Worm (Caenorhabditis elegans) whole organism, early embryonic: ENCODE measurements around the gene C02B10.3.
"Not testable (repeated sequence)": the region's sequence is repeated elsewhere in the genome, so short reads cannot be mapped to it uniquely, and the experiment has no call there.

ENCODE experiments used
- B0310.2 ChIP-seq: sonication (generic microtip); optimal IDR thresholded peaks from 2 replicates; lab custom pipeline; 2016; ENCODE audit warnings: mild to moderate bottlenecking, missing genetic modification characterization, missing compliant biosample characterization
- F13C5.2 ChIP-seq: sonication (generic microtip); optimal IDR thresholded peaks from 2 replicates; lab custom pipeline; 2017; ENCODE audit warnings: mild to moderate bottlenecking, missing genetic modification characterization, inconsistent platforms, missing compliant biosample characterization
- aly-1 ChIP-seq: sonication (generic microtip); optimal IDR thresholded peaks from 2 replicates; lab custom pipeline; 2016; ENCODE audit warnings: missing genetic modification characterization, missing compliant biosample characterization
- ama-1 ChIP-seq: fragments of 150-350 bp; optimal IDR thresholded peaks from 2 replicates; lab custom pipeline; 2014
- ceh-13 ChIP-seq: fragments of 200-800 bp; sonication (Bioruptor generic); optimal IDR thresholded peaks from 2 replicates; lab custom pipeline; 2018; ENCODE audit warnings: mild to moderate bottlenecking, missing genetic modification characterization, missing compliant biosample characterization
- ceh-36 ChIP-seq: sonication (generic microtip); optimal IDR thresholded peaks from 2 replicates; lab custom pipeline; 2016; ENCODE audit warnings: missing genetic modification characterization, inconsistent platforms, missing compliant biosample characterization
- ets-7 ChIP-seq: sonication (generic microtip); optimal IDR thresholded peaks from 2 replicates; lab custom pipeline; 2016; ENCODE audit warnings: missing genotype, missing genetic modification characterization, missing compliant biosample characterization
- flt-1 ChIP-seq: fragments of 200-800 bp; sonication (Bioruptor generic); IDR thresholded peaks from 2 replicates; pipeline ENCODE4 v1.3.6; 2022; ENCODE audit warnings: missing genetic modification characterization, missing compliant biosample characterization
- hmbx-1 ChIP-seq: sonication (generic microtip); optimal IDR thresholded peaks from 2 replicates; lab custom pipeline; 2016; ENCODE audit warnings: mild to moderate bottlenecking, missing genetic modification characterization, missing compliant biosample characterization
- hmg-4 ChIP-seq: fragments of 200-800 bp; sonication (Bioruptor generic); optimal IDR thresholded peaks from 2 replicates; lab custom pipeline; 2018; ENCODE audit warnings: mild to moderate bottlenecking, missing genetic modification characterization, missing compliant biosample characterization
- hnd-1 ChIP-seq: sonication (generic microtip); optimal IDR thresholded peaks from 2 replicates; lab custom pipeline; 2016; ENCODE audit warnings: missing genetic modification characterization, missing compliant biosample characterization
- pes-1 ChIP-seq: fragments of 200-800 bp; sonication (Bioruptor generic); IDR thresholded peaks from 2 replicates; pipeline ENCODE4 v1.3.6; 2022; ENCODE audit warnings: missing genetic modification reagents, missing genetic modification characterization, missing compliant biosample characterization
- scrt-1 ChIP-seq: fragments of 200-800 bp; sonication (Bioruptor generic); IDR thresholded peaks from 2 replicates; pipeline ENCODE4 v1.3.6; 2022; ENCODE audit warnings: missing genetic modification characterization, missing compliant biosample characterization
- sea-1 ChIP-seq: fragments of 200-800 bp; sonication (Bioruptor generic); conservative IDR thresholded peaks from 2 replicates; pipeline ENCODE4 v1.3.6; 2022; ENCODE audit warnings: missing genetic modification characterization, missing compliant biosample characterization
- tbx-11 ChIP-seq: fragments of 200-800 bp; sonication (Bioruptor generic); IDR thresholded peaks from 2 replicates; pipeline ENCODE4 v1.3.6; 2022; ENCODE audit warnings: missing genetic modification characterization, missing compliant biosample characterization
- tbx-37 ChIP-seq: fragments of 200-800 bp; sonication (Bioruptor generic); conservative IDR thresholded peaks from 2 replicates; pipeline ENCODE4 v1.3.6; 2022; ENCODE audit warnings: missing genetic modification reagents, missing genetic modification characterization, missing compliant biosample characterization
- tra-4 ChIP-seq: sonication (generic microtip); optimal IDR thresholded peaks from 2 replicates; lab custom pipeline; 2017; ENCODE audit warnings: missing genetic modification characterization, missing compliant biosample characterization

C02B10.3 gene

ce11 chrIV:5068541-5068940 is 34.5 kb downstream of the C02B10.3 start, which contains the start of the genes R13H9.6 and rmd-6:
TSS of gene R13H9.6 (minus strand) at chrIV:5068641.
TSS of gene rmd-6 (plus strand) at chrIV:5068845.
- not testable (repeated sequence) for TF ChIP-seq scrt-1 (GFP tag; lab: Robert Waterston, UW); hmbx-1; aly-1 (tag; lab: Kevin White, UChicago)

ce11 chrIV:5066887-5067286 is 36.2 kb downstream of the C02B10.3 start, which contains the start of gene ttbk-2.2:
TSS of gene ttbk-2.2 (minus strand) at chrIV:5066987.
- TF ChIP-seq flt-1 (GFP tag; lab: Robert Waterston, UW); hmbx-1; tra-4 (tag; lab: Kevin White, UChicago): not testable (repeated sequence)

ce11 chrIV:5064961-5065360 is 38.1 kb downstream of the C02B10.3 start, which contains the start of gene msp-53:
TSS of gene msp-53 (minus strand) at chrIV:5065061.
- not testable (repeated sequence) for TF ChIP-seq flt-1 (GFP tag; lab: Robert Waterston, UW); ets-7 (tag; lab: Kevin White, UChicago); tra-4 (tag; lab: Kevin White, UChicago)

- TF ChIP-seq ets-7 (tag; lab: Kevin White, UChicago): no peak
- no peak for TF ChIP-seq sea-1 (GFP tag; lab: Robert Waterston, UW)
- TF ChIP-seq ceh-36 (tag; lab: Kevin White, UChicago): no peak
- TF ChIP-seq pes-1 (GFP tag; lab: Robert Waterston, UW): no peak
- no peak for TF ChIP-seq ceh-13 (GFP tag; lab: Kevin White, UChicago)
- no peak for TF ChIP-seq tbx-11 (GFP tag; lab: Robert Waterston, UW)
These were observed 39.8 kb downstream of the C02B10.3 start for ce11 chrIV:5063297-5063696.

- not testable (repeated sequence) for TF ChIP-seq hmbx-1; tbx-37 (GFP tag; lab: Robert Waterston, UW); sea-1 (GFP tag; lab: Robert Waterston, UW)
These were observed 40.8 kb downstream of the C02B10.3 start, which contains the start of gene msp-57 for ce11 chrIV:5062278-5062677. TSS of gene msp-57 (plus strand) at chrIV:5062578.

ce11 chrIV:5060984-5061383 is 42.1 kb downstream of the C02B10.3 start, which contains the start of gene C09B9.7:
TSS of gene C09B9.7 (minus strand) at chrIV:5061084.
- TF ChIP-seq ceh-13 (GFP tag; lab: Kevin White, UChicago): no peak
- TF ChIP-seq scrt-1 (GFP tag; lab: Robert Waterston, UW): no peak

- TF ChIP-seq F13C5.2 (tag; lab: Kevin White, UChicago): no peak
- TF ChIP-seq ceh-13 (GFP tag; lab: Kevin White, UChicago): no peak
- TF ChIP-seq ama-1 (lab: Kevin White, UChicago): no peak
- TF ChIP-seq hmg-4 (GFP tag; lab: Kevin White, UChicago): no peak
- no peak for TF ChIP-seq tbx-37 (GFP tag; lab: Robert Waterston, UW)
- no peak for TF ChIP-seq hmbx-1
- no peak for TF ChIP-seq B0310.2
- TF ChIP-seq ets-7 (tag; lab: Kevin White, UChicago): no peak
- no peak for TF ChIP-seq ceh-36 (tag; lab: Kevin White, UChicago)
- TF ChIP-seq flt-1 (GFP tag; lab: Robert Waterston, UW): no peak
- TF ChIP-seq scrt-1 (GFP tag; lab: Robert Waterston, UW): no peak
- TF ChIP-seq aly-1 (tag; lab: Kevin White, UChicago): no peak
These were observed 47.0 kb downstream of the C02B10.3 start, which contains the start of gene msp-55 for ce11 chrIV:5055964-5056588. TSS of gene msp-55 (minus strand) at chrIV:5056014.

- TF ChIP-seq hmg-4 (GFP tag; lab: Kevin White, UChicago): no peak
- TF ChIP-seq ceh-36 (tag; lab: Kevin White, UChicago): no peak
- TF ChIP-seq hnd-1 (tag; lab: Kevin White, UChicago): no peak
- no peak for TF ChIP-seq scrt-1 (GFP tag; lab: Robert Waterston, UW)
These were observed 48.8 kb downstream of the C02B10.3 start for ce11 chrIV:5054297-5054696.

- TF ChIP-seq pes-1 (GFP tag; lab: Robert Waterston, UW): no peak
These were observed 57.7 kb downstream of the C02B10.3 start, which contains the start of gene hot-9 for ce11 chrIV:5045389-5045788. TSS of gene hot-9 (minus strand) at chrIV:5045489.
